Fruit fly (Drosophila melanogaster) whole organism, adult: ENCODE results near the gene Cyp4g15.

Experiments
- CG11617 ChIP-seq: fragments of 200-800 bp; sonication (Bioruptor generic); optimal IDR thresholded peaks from 2 replicates; lab custom pipeline; 2017; ENCODE audit warnings: mild to moderate bottlenecking, missing biosample characterization, missing genetic modification reagents, missing genetic modification characterization
- CG1620 ChIP-seq: fragments of 200-800 bp; sonication (Bioruptor generic); optimal IDR thresholded peaks from 2 replicates; lab custom pipeline; 2016; ENCODE audit warnings: missing biosample characterization, missing genetic modification characterization
- CG7045 ChIP-seq: fragments of 200-800 bp; sonication (Bioruptor generic); optimal IDR thresholded peaks from 2 replicates; lab custom pipeline; 2017; ENCODE audit warnings: missing biosample characterization, mild to moderate bottlenecking, missing genetic modification characterization
- CG7101 ChIP-seq: fragments of 200-800 bp; sonication (Bioruptor generic); optimal IDR thresholded peaks from 2 replicates; lab custom pipeline; 2018; ENCODE audit warnings: missing biosample characterization, mild to moderate bottlenecking, missing genetic modification characterization, moderate library complexity
- Clk ChIP-seq: fragments of 200-800 bp; sonication (Bioruptor generic); optimal IDR thresholded peaks from 2 replicates; lab custom pipeline; 2017; ENCODE audit warnings: missing biosample characterization, missing genetic modification characterization
- Crg-1 ChIP-seq: fragments of 200-800 bp; sonication (Bioruptor generic); optimal IDR thresholded peaks from 2 replicates; lab custom pipeline; 2016; ENCODE audit warnings: missing biosample characterization, missing genetic modification characterization
- Mnt ChIP-seq: fragments of 200-800 bp; sonication (Bioruptor generic); optimal IDR thresholded peaks from 2 replicates; lab custom pipeline; 2016; ENCODE audit warnings: missing biosample characterization, mild to moderate bottlenecking, missing genetic modification characterization
- bab1 ChIP-seq: fragments of 200-800 bp; sonication (Bioruptor generic); optimal IDR thresholded peaks from 3 replicates; lab custom pipeline; 2019; ENCODE audit warnings: missing biosample characterization, mild to moderate bottlenecking, missing genetic modification characterization, moderate library complexity
- cnc ChIP-seq, 2 experiments: fragments of >200 bp; optimal IDR thresholded peaks; 2 replicates each; lab custom pipeline; 2017
- kay ChIP-seq: fragments of 200-800 bp; sonication (Bioruptor generic); peaks from one replicate; lab custom pipeline; 2016; ENCODE audit warnings: missing biosample characterization, missing genetic modification characterization, borderline replicate concordance
- ovo ChIP-seq: fragments of 200-800 bp; sonication (Bioruptor generic); optimal IDR thresholded peaks from 2 replicates; lab custom pipeline; 2016; ENCODE audit warnings: missing biosample characterization, missing genetic modification characterization
- toe ChIP-seq: fragments of 200-800 bp; sonication (Bioruptor generic); optimal IDR thresholded peaks from 2 replicates; lab custom pipeline; 2016; ENCODE audit warnings: missing biosample characterization, missing genetic modification characterization

DNA sequence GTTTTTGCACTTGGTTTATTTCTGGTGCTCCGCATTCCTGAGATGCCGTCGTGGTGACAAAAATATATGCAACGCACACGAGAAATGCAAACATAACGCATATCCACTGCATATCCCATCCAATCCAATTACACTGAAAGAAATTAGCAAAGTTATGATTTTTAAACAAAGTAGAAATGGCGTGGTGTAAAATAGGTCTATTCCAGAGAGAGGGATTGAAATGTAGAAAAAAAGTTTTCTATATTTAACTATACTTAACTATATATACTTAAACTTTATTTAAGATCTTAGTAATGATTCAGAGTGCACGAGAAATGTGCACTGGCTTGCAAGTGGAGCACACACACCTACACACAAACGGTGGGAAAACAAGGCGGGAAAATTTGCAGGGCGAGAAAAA lies 15.3 kb downstream of the Cyp4g15 start:
- no peak for TF ChIP-seq CG11617 (GFP tag; lab: Kevin White, UChicago)
- TF ChIP-seq bab1 (GFP tag; lab: Kevin White, UChicago): peak; percentile 30
- peak; percentile 6 for TF ChIP-seq kay (GFP tag; lab: Kevin White, UChicago)
- TF ChIP-seq Crg-1 (GFP tag; lab: Kevin White, UChicago): no peak
- TF ChIP-seq Mnt (GFP tag; lab: Kevin White, UChicago): no peak
- no peak for TF ChIP-seq cnc (optimal IDR thresholded peaks at IDR 0.05; lab: Kevin White, UChicago)
- no peak for TF ChIP-seq CG7101
- no peak for TF ChIP-seq CG1620 (GFP tag; lab: Kevin White, UChicago)
- no peak for TF ChIP-seq toe (GFP tag; lab: Kevin White, UChicago)
- TF ChIP-seq Clk (GFP tag; lab: Kevin White, UChicago): no peak
- TF ChIP-seq CG7045 (GFP tag; lab: Kevin White, UChicago): no peak
- no peak for TF ChIP-seq ovo (GFP tag; lab: Kevin White, UChicago)
